Worm (Caenorhabditis elegans) whole organism, L2 larva: ENCODE data around the gene sri-60.

Experiments used
- C34F6.9 ChIP-seq: fragments of 150-350 bp; optimal IDR thresholded peaks from 2 replicates; lab custom pipeline; 2014; ENCODE audit warnings: missing biosample characterization, missing genetic modification characterization
- F13H6.1 ChIP-seq: sonication (generic microtip); optimal IDR thresholded peaks from 2 replicates; lab custom pipeline; 2016; ENCODE audit warnings: missing genetic modification characterization, missing compliant biosample characterization
- R02D3.7 ChIP-seq: fragments of 150-350 bp; optimal IDR thresholded peaks from 2 replicates; lab custom pipeline; 2014; ENCODE audit warnings: missing biosample characterization, missing genetic modification characterization
- ZK546.5 ChIP-seq: sonication (generic microtip); optimal IDR thresholded peaks from 2 replicates; lab custom pipeline; 2017; ENCODE audit warnings: missing biosample characterization, missing genetic modification characterization
- alr-1 ChIP-seq: fragments of 150-350 bp; optimal IDR thresholded peaks from 2 replicates; lab custom pipeline; 2014; ENCODE audit warnings: missing biosample characterization, missing genetic modification characterization
- aly-2 ChIP-seq: fragments of 150-350 bp; optimal IDR thresholded peaks from 2 replicates; lab custom pipeline; 2014; ENCODE audit warnings: missing biosample characterization, missing genetic modification characterization
- ama-1 ChIP-seq: fragments of 150-350 bp; optimal IDR thresholded peaks from 2 replicates; lab custom pipeline; 2018; ENCODE audit warnings: inconsistent platforms
- blmp-1 ChIP-seq: sonication (generic microtip); optimal IDR thresholded peaks from 2 replicates; lab custom pipeline; 2017; ENCODE audit warnings: missing genetic modification characterization, mild to moderate bottlenecking, missing compliant biosample characterization, antibody characterized with exemption, moderate library complexity; ENCODE audit not compliant: insufficient read depth
- ceh-16 ChIP-seq: fragments of 150-350 bp; optimal IDR thresholded peaks from 2 replicates; lab custom pipeline; 2014; ENCODE audit warnings: missing biosample characterization, missing genetic modification characterization
- ceh-82 ChIP-seq: fragments of 150-350 bp; optimal IDR thresholded peaks from 2 replicates; lab custom pipeline; 2014; ENCODE audit warnings: missing biosample characterization, missing genetic modification characterization
- crh-2 ChIP-seq: sonication (generic microtip); optimal IDR thresholded peaks from 2 replicates; lab custom pipeline; 2017; ENCODE audit warnings: missing biosample characterization, missing genetic modification characterization
- dmd-4 ChIP-seq: sonication (generic microtip); optimal IDR thresholded peaks from 2 replicates; lab custom pipeline; 2017; ENCODE audit warnings: missing biosample characterization, missing genetic modification characterization
- egl-27 ChIP-seq: sonication (generic microtip); optimal IDR thresholded peaks from 3 replicates; lab custom pipeline; 2017; ENCODE audit warnings: missing biosample characterization, missing genetic modification reagents, missing genetic modification characterization
- elt-1 ChIP-seq: fragments of 150-350 bp; optimal IDR thresholded peaks from 2 replicates; lab custom pipeline; 2014; ENCODE audit warnings: missing biosample characterization, missing genetic modification characterization
- elt-3 ChIP-seq: sonication (generic microtip); optimal IDR thresholded peaks from 2 replicates; lab custom pipeline; 2017; ENCODE audit warnings: missing biosample characterization, missing genetic modification characterization
- fos-1 ChIP-seq: fragments of 150-350 bp; optimal IDR thresholded peaks from 2 replicates; lab custom pipeline; 2014; ENCODE audit warnings: missing biosample characterization, missing genetic modification characterization
- gmeb-1 ChIP-seq: fragments of 150-350 bp; optimal IDR thresholded peaks from 2 replicates; lab custom pipeline; 2014; ENCODE audit warnings: missing biosample characterization, missing genetic modification characterization
- lin-11 ChIP-seq: fragments of 150-350 bp; sonication (generic microtip); optimal IDR thresholded peaks from 2 replicates; lab custom pipeline; 2014; ENCODE audit warnings: missing biosample characterization, missing genetic modification characterization, inconsistent platforms, mixed read lengths
- lin-13 ChIP-seq: fragments of 150-350 bp; optimal IDR thresholded peaks from 2 replicates; lab custom pipeline; 2014; ENCODE audit warnings: missing biosample characterization, missing genetic modification reagents, missing genetic modification characterization
- lin-39 ChIP-seq: fragments of 150-350 bp; optimal IDR thresholded peaks from 2 replicates; lab custom pipeline; 2014; ENCODE audit warnings: missing biosample characterization, missing genetic modification reagents, missing genetic modification characterization
- lsy-2 ChIP-seq, 2 experiments: fragments of 150-350 bp in 1 of 2; sonication (generic microtip) in 1 of 2; optimal IDR thresholded peaks; 2 replicates each; lab custom pipeline; 2014 to 2017; ENCODE audit warnings: missing biosample characterization in 2 of 2, missing genetic modification characterization in 2 of 2
- mab-5 ChIP-seq: fragments of 150-350 bp; optimal IDR thresholded peaks from 2 replicates; lab custom pipeline; 2014; ENCODE audit warnings: missing biosample characterization, missing genetic modification characterization
- mbf-1 ChIP-seq: sonication (generic microtip); optimal IDR thresholded peaks from 2 replicates; lab custom pipeline; 2017; ENCODE audit warnings: missing biosample characterization, missing genetic modification characterization
- mdl-1 ChIP-seq, 2 experiments: fragments of 150-350 bp in 1 of 2; sonication (generic microtip) in 1 of 2; optimal IDR thresholded peaks; 2 replicates each; lab custom pipeline; 2017; ENCODE audit warnings: missing biosample characterization in 2 of 2, missing genetic modification characterization in 2 of 2
- nhr-10 ChIP-seq: sonication (generic microtip); optimal IDR thresholded peaks from 2 replicates; lab custom pipeline; 2017; ENCODE audit warnings: missing biosample characterization, missing genetic modification characterization
- nhr-11 ChIP-seq: fragments of 150-350 bp; optimal IDR thresholded peaks from 2 replicates; lab custom pipeline; 2014; ENCODE audit warnings: missing biosample characterization, missing genetic modification characterization
- nhr-129 ChIP-seq: fragments of 150-350 bp; optimal IDR thresholded peaks from 2 replicates; lab custom pipeline; 2014; ENCODE audit warnings: missing biosample characterization, missing genetic modification characterization
- nhr-23 ChIP-seq: fragments of 150-350 bp; optimal IDR thresholded peaks from 2 replicates; lab custom pipeline; 2014; ENCODE audit warnings: missing biosample characterization, missing genetic modification reagents, missing genetic modification characterization
- nhr-25 ChIP-seq: fragments of 150-350 bp; sonication (generic microtip); optimal IDR thresholded peaks from 3 replicates; lab custom pipeline; 2014; ENCODE audit warnings: missing biosample characterization, missing genetic modification characterization
- nhr-6 ChIP-seq: fragments of 150-350 bp; optimal IDR thresholded peaks from 2 replicates; lab custom pipeline; 2014; ENCODE audit warnings: missing biosample characterization, missing genetic modification characterization
- nhr-77 ChIP-seq: fragments of 150-350 bp; optimal IDR thresholded peaks from 2 replicates; lab custom pipeline; 2014; ENCODE audit warnings: missing biosample characterization, missing genetic modification characterization
- peb-1 ChIP-seq: fragments of 150-350 bp; optimal IDR thresholded peaks from 2 replicates; lab custom pipeline; 2014; ENCODE audit warnings: missing biosample characterization, missing genetic modification characterization
- sem-4 ChIP-seq: fragments of 150-350 bp; optimal IDR thresholded peaks from 2 replicates; lab custom pipeline; 2014; ENCODE audit warnings: missing biosample characterization, missing genetic modification reagents, missing genetic modification characterization
- skn-1 ChIP-seq: sonication (generic microtip); optimal IDR thresholded peaks from 2 replicates; lab custom pipeline; 2017; ENCODE audit warnings: missing biosample characterization, missing genetic modification characterization
- sma-3 ChIP-seq: sonication (generic microtip); optimal IDR thresholded peaks from 2 replicates; lab custom pipeline; 2016; ENCODE audit warnings: missing genetic modification reagents, missing genetic modification characterization, missing compliant biosample characterization
- sma-9 ChIP-seq, 2 experiments: fragments of 150-350 bp in 1 of 2; sonication (generic microtip) in 1 of 2; optimal IDR thresholded peaks; 2 replicates each; lab custom pipeline; 2014 to 2016; ENCODE audit warnings: missing genetic modification characterization in 2 of 2, mild to moderate bottlenecking in 1 of 2, missing biosample characterization in 1 of 2, missing compliant biosample characterization in 1 of 2, missing genetic modification reagents in 1 of 2, moderate library complexity in 1 of 2
- snpc-4 ChIP-seq: fragments of 150-350 bp; optimal IDR thresholded peaks from 2 replicates; lab custom pipeline; 2014; ENCODE audit warnings: missing biosample characterization, missing genetic modification characterization
- unc-39 ChIP-seq: fragments of 150-350 bp; optimal IDR thresholded peaks from 2 replicates; lab custom pipeline; 2014; ENCODE audit warnings: missing biosample characterization, missing genetic modification characterization
- unc-55 ChIP-seq: fragments of 150-350 bp; sonication (generic microtip); optimal IDR thresholded peaks from 3 replicates; lab custom pipeline; 2014; ENCODE audit warnings: missing biosample characterization, missing genetic modification reagents, missing genetic modification characterization
- unc-62 ChIP-seq: fragments of 150-350 bp; optimal IDR thresholded peaks from 2 replicates; lab custom pipeline; 2014; ENCODE audit warnings: missing biosample characterization, missing genetic modification reagents, missing genetic modification characterization
- zag-1 ChIP-seq: fragments of 150-350 bp; optimal IDR thresholded peaks from 2 replicates; lab custom pipeline; 2014; ENCODE audit warnings: missing biosample characterization, missing genetic modification characterization
- ztf-1 ChIP-seq: fragments of 200-800 bp; sonication (Bioruptor generic); conservative IDR thresholded peaks from 2 replicates; pipeline ENCODE4 v1.3.6; 2022; ENCODE audit warnings: missing genetic modification characterization, missing compliant biosample characterization
- ztf-11 ChIP-seq: sonication (generic microtip); optimal IDR thresholded peaks from 2 replicates; lab custom pipeline; 2017; ENCODE audit warnings: missing biosample characterization, missing genetic modification characterization
- ztf-4 ChIP-seq: fragments of 150-350 bp; optimal IDR thresholded peaks from 2 replicates; lab custom pipeline; 2014; ENCODE audit warnings: missing biosample characterization, missing genetic modification characterization

sri-60 gene

DNA sequence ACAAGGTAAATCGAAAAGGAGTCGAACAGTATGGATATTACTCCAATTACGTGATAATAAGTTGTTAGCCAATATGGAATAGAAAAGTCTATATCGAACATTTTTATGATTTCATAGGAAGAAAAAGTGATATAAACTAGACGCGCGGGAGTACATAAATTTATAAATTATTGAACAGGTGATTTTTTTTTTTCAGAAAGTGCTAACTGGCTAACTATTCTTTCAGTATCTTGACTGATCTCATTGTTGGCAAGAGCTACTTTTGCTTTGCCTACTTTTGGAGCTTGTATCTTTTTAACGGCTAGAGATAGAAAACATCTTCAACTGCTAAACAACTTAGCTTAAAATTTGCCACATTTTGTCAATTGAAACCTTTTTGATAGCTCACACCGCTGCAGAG, at the start of gene sri-60:
Gene sri-60, minus strand, starts transcription at position 101 of the 400 bp plus-strand sequence.
- TF ChIP-seq lin-13 (no peak), aly-2 (tag; lab: Kevin White, UChicago) (no peak), nhr-11 (tag; lab: Kevin White, UChicago) (no peak), mdl-1 (tag; optimal IDR thresholded peaks at IDR 0.05; lab: Kevin White, UChicago) (no peak), lin-39 (tag; lab: Kevin White, UChicago) (no peak), dmd-4 (tag; lab: Kevin White, UChicago) (no peak)

DNA sequence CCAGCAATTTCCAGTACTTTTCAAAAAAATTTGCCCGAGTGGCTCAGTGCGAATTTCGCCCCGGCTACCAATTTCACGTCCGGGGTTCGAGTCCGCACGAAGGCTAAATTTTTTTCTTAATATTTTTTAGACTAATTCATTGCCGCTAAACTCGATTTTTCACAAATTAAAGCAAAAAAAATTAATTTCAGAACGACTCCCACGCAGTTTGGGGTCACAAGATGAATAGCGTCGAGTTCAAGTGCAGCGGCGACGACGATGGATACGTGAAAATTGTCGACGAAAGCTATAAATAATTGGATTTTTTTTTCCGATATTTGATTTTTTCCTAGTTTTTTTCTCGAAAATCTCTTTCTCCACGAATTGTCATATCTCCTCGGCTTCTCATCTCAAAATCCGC, 48.6 kb upstream of the sri-60 start:
- TF ChIP-seq peb-1 (tag; lab: Kevin White, UChicago) (no peak), ztf-11 (no peak), sem-4 (no peak), ceh-82 (tag; lab: Kevin White, UChicago) (no peak), snpc-4 (tag; lab: Kevin White, UChicago) (no peak), unc-55 (no peak), crh-2 (tag; lab: Kevin White, UChicago) (no peak), unc-62 (GFP tag; lab: Kevin White, UChicago) (no peak), lin-13 (no peak), sma-3 (GFP tag; lab: Kevin White, UChicago) (no peak), dmd-4 (tag; lab: Kevin White, UChicago) (no peak), lin-39 (tag; lab: Kevin White, UChicago) (no peak), nhr-6 (tag; lab: Kevin White, UChicago) (no peak), mbf-1 (tag; lab: Kevin White, UChicago) (no peak), nhr-10 (no peak), gmeb-1 (tag; lab: Kevin White, UChicago) (no peak)

- TF ChIP-seq R02D3.7 (no peak), fos-1 (tag; lab: Kevin White, UChicago) (peak; percentile 72)
These were observed 47.0 kb upstream of the sri-60 start, which contains the start of gene F29A7.4 for ce11 chrII:2749595-2750048. Gene F29A7.4, plus strand, starts transcription at chrII:2749998.

- TF ChIP-seq elt-1 (tag; lab: Kevin White, UChicago), result no peak
- no peak for TF ChIP-seq nhr-77 (tag; lab: Kevin White, UChicago)
- no peak for TF ChIP-seq sma-9 (GFP tag; optimal IDR thresholded peaks at IDR 0.05; lab: Kevin White, UChicago)
- no peak for TF ChIP-seq sma-9 (tag; optimal IDR thresholded peaks at IDR 0.05; lab: Kevin White, UChicago)
- peak; percentile 15 for TF ChIP-seq nhr-6 (tag; lab: Kevin White, UChicago)
- TF ChIP-seq nhr-129 (tag; lab: Kevin White, UChicago), result peak; percentile 73
- TF ChIP-seq unc-55, result peak; percentile 87
- TF ChIP-seq dmd-4 (tag; lab: Kevin White, UChicago), result no peak
- TF ChIP-seq nhr-25 (tag; lab: Kevin White, UChicago), result no peak
- TF ChIP-seq ZK546.5 (tag; lab: Kevin White, UChicago), result no peak
- TF ChIP-seq elt-3, result no peak
- TF ChIP-seq F13H6.1, result peak; percentile 74
- no peak for TF ChIP-seq alr-1
- TF ChIP-seq sma-3 (GFP tag; lab: Kevin White, UChicago), result no peak
- peak in 1 of 2 experiments; percentile 41 for TF ChIP-seq mdl-1 (tag; optimal IDR thresholded peaks at IDR 0.05; lab: Kevin White, UChicago)
- no peak for TF ChIP-seq aly-2 (tag; lab: Kevin White, UChicago)
- TF ChIP-seq ama-1 (lab: Kevin White, UChicago), result no peak
- peak; percentile 90 for TF ChIP-seq C34F6.9 (tag; lab: Kevin White, UChicago)
- TF ChIP-seq crh-2 (tag; lab: Kevin White, UChicago), result peak; percentile 28
- TF ChIP-seq ceh-82 (tag; lab: Kevin White, UChicago), result peak; percentile 56
- TF ChIP-seq zag-1 (tag; lab: Kevin White, UChicago), result peak; percentile 82
- peak; percentile 29 for TF ChIP-seq mab-5 (tag; lab: Kevin White, UChicago)
- peak; percentile 65 for TF ChIP-seq snpc-4 (tag; lab: Kevin White, UChicago)
- TF ChIP-seq unc-39, result no peak
- no peak for TF ChIP-seq ztf-4
- TF ChIP-seq lsy-2 (tag; optimal IDR thresholded peaks at IDR 0.05; lab: Kevin White, UChicago), result peak; percentile 22 to 68
- TF ChIP-seq blmp-1, result no peak
- no peak for TF ChIP-seq ztf-1
- no peak for TF ChIP-seq ceh-16
- peak; percentile 45 for TF ChIP-seq lin-11
- TF ChIP-seq gmeb-1 (tag; lab: Kevin White, UChicago), result no peak
- TF ChIP-seq mbf-1 (tag; lab: Kevin White, UChicago), result no peak
- no peak for TF ChIP-seq lin-13
- no peak for TF ChIP-seq peb-1 (tag; lab: Kevin White, UChicago)
- TF ChIP-seq skn-1 (tag; lab: Kevin White, UChicago), result no peak
- TF ChIP-seq nhr-23 (tag; lab: Kevin White, UChicago), result no peak
- TF ChIP-seq egl-27, result peak; percentile 23
These were observed 45.4 kb upstream of the sri-60 start for ce11 chrII:2747956-2748621.
